Fruit fly (Drosophila melanogaster) whole organism, embryonic: ENCODE results near the gene CG2772.

Experiments used
- Atf-2 ChIP-seq: fragments of 200-800 bp; sonication (Bioruptor generic); optimal IDR thresholded peaks from 2 replicates; lab custom pipeline; 2016; ENCODE audit warnings: missing biosample characterization, missing genetic modification characterization
- Atf6 ChIP-seq: fragments of 200-800 bp; sonication (Bioruptor generic); IDR thresholded peaks from 2 replicates; pipeline ENCODE4 v1.3.6; 2022; ENCODE audit warnings: missing biosample characterization, missing genetic modification characterization
- BEAF-32 ChIP-seq: fragments of 200-800 bp; sonication (Bioruptor generic); optimal IDR thresholded peaks from 3 replicates; lab custom pipeline; 2017; ENCODE audit warnings: missing biosample characterization, missing genetic modification characterization, mild to moderate bottlenecking, moderate library complexity, missing genetic modification reagents
- CG10654 ChIP-seq: fragments of 200-800 bp; sonication (Bioruptor generic); optimal IDR thresholded peaks from 2 replicates; lab custom pipeline; 2016; ENCODE audit warnings: missing biosample characterization, missing genetic modification characterization
- CG12155 ChIP-seq: fragments of 200-800 bp; sonication (Bioruptor generic); optimal IDR thresholded peaks from 3 replicates; lab custom pipeline; 2016; ENCODE audit warnings: missing biosample characterization, missing genetic modification characterization
- CG14014 ChIP-seq: fragments of 200-800 bp; sonication (Bioruptor generic); IDR thresholded peaks from 2 replicates; pipeline ENCODE4 v1.3.6; 2022; ENCODE audit warnings: missing biosample characterization, missing genetic modification characterization
- CG14667 ChIP-seq: fragments of 200-800 bp; sonication (Bioruptor generic); IDR thresholded peaks from 2 replicates; pipeline ENCODE4 v1.3.6; 2022; ENCODE audit warnings: missing biosample characterization, missing genetic modification characterization
- CG15696 ChIP-seq: fragments of 200-800 bp; sonication (Bioruptor generic); optimal IDR thresholded peaks from 2 replicates; lab custom pipeline; 2019; ENCODE audit warnings: missing biosample characterization, mild to moderate bottlenecking, missing genetic modification characterization, moderate library complexity
- CG1603 ChIP-seq: fragments of 200-800 bp; sonication (Bioruptor generic); optimal IDR thresholded peaks from 2 replicates; lab custom pipeline; 2019; ENCODE audit warnings: missing biosample characterization, mild to moderate bottlenecking, missing genetic modification characterization, moderate library complexity
- CG18764 ChIP-seq: fragments of 200-800 bp; sonication (Bioruptor generic); optimal IDR thresholded peaks from 3 replicates; lab custom pipeline; 2016; ENCODE audit warnings: missing biosample characterization, missing genetic modification characterization
- CG2116 ChIP-seq: fragments of 200-800 bp; sonication (Bioruptor generic); optimal IDR thresholded peaks from 3 replicates; lab custom pipeline; 2018; ENCODE audit warnings: missing biosample characterization, mild to moderate bottlenecking, missing genetic modification characterization
- CG2889 ChIP-seq: fragments of 200-800 bp; sonication (Bioruptor generic); IDR thresholded peaks from 3 replicates; pipeline ENCODE4 v1.3.6; 2022; ENCODE audit warnings: missing biosample characterization, missing genetic modification characterization
- CG34422 ChIP-seq: fragments of 200-800 bp; sonication (Bioruptor generic); IDR thresholded peaks from 3 replicates; pipeline ENCODE4 v1.3.6; 2022; ENCODE audit warnings: missing biosample characterization, missing genetic modification characterization
- CG4424 ChIP-seq: fragments of 200-800 bp; sonication (Bioruptor generic); optimal IDR thresholded peaks from 3 replicates; lab custom pipeline; 2016; ENCODE audit warnings: missing biosample characterization, missing genetic modification characterization
- CG5180 ChIP-seq: fragments of 200-800 bp; sonication (Bioruptor generic); optimal IDR thresholded peaks from 3 replicates; lab custom pipeline; 2017; ENCODE audit warnings: missing biosample characterization, missing genetic modification characterization, mild to moderate bottlenecking, moderate library complexity, missing genetic modification reagents
- CG5953 ChIP-seq: fragments of 200-800 bp; sonication (Bioruptor generic); IDR thresholded peaks from 2 replicates; pipeline ENCODE4 v1.3.6; 2022; ENCODE audit warnings: missing biosample characterization, missing genetic modification characterization
- CG7372 ChIP-seq: fragments of 200-800 bp; sonication (Bioruptor generic); IDR thresholded peaks from 2 replicates; pipeline ENCODE4 v1.3.6; 2022; ENCODE audit warnings: missing biosample characterization, missing genetic modification characterization
- CG7839 ChIP-seq: fragments of 200-800 bp; sonication (Bioruptor generic); optimal IDR thresholded peaks from 3 replicates; lab custom pipeline; 2018; ENCODE audit warnings: missing biosample characterization, mild to moderate bottlenecking, missing genetic modification characterization, moderate library complexity
- Dip2 ChIP-seq: fragments of 200-800 bp; sonication (Bioruptor generic); IDR thresholded peaks from 2 replicates; pipeline ENCODE4 v1.3.6; 2022; ENCODE audit warnings: missing biosample characterization, missing genetic modification characterization
- Dp ChIP-seq: fragments of 200-800 bp; sonication (Bioruptor generic); optimal IDR thresholded peaks from 2 replicates; lab custom pipeline; 2018; ENCODE audit warnings: missing biosample characterization, mild to moderate bottlenecking, missing genetic modification characterization, moderate library complexity
- E2f2 ChIP-seq: fragments of 200-800 bp; sonication (Bioruptor generic); IDR thresholded peaks from 2 replicates; pipeline ENCODE4 v1.3.6; 2022; ENCODE audit warnings: missing biosample characterization, missing genetic modification characterization
- Ets65A ChIP-seq: fragments of 200-800 bp; sonication (Bioruptor generic); peaks from one replicate; lab custom pipeline; 2016; ENCODE audit warnings: missing biosample characterization, missing genetic modification characterization
- Hand ChIP-seq: fragments of 200-800 bp; sonication (Bioruptor generic); optimal IDR thresholded peaks from 2 replicates; lab custom pipeline; 2017; ENCODE audit warnings: mild to moderate bottlenecking, missing biosample characterization, missing genetic modification reagents, missing genetic modification characterization
- HmgD ChIP-seq: fragments of 200-800 bp; sonication (Bioruptor generic); optimal IDR thresholded peaks from 3 replicates; lab custom pipeline; 2016; ENCODE audit warnings: missing biosample characterization, missing genetic modification characterization
- Kr ChIP-seq: fragments of 200-800 bp; sonication (Bioruptor generic); optimal IDR thresholded peaks from 2 replicates; lab custom pipeline; 2017; ENCODE audit warnings: missing biosample characterization, mild to moderate bottlenecking, missing genetic modification characterization
- Lim3 ChIP-seq: fragments of 200-800 bp; sonication (Bioruptor generic); IDR thresholded peaks from 2 replicates; pipeline ENCODE4 v1.3.6; 2022; ENCODE audit warnings: missing biosample characterization, missing genetic modification characterization
- MESR4 ChIP-seq: fragments of 200-800 bp; sonication (Bioruptor generic); optimal IDR thresholded peaks from 2 replicates; lab custom pipeline; 2018; ENCODE audit warnings: missing biosample characterization, mild to moderate bottlenecking, missing genetic modification characterization, moderate library complexity
- Mes4 ChIP-seq: fragments of 200-800 bp; sonication (Bioruptor generic); optimal IDR thresholded peaks from 2 replicates; lab custom pipeline; 2016; ENCODE audit warnings: missing biosample characterization, missing genetic modification characterization
- Rfx ChIP-seq: fragments of 200-800 bp; sonication (Bioruptor generic); IDR thresholded peaks from 2 replicates; pipeline ENCODE4 v1.3.6; 2022; ENCODE audit warnings: missing biosample characterization, missing genetic modification characterization
- Scr ChIP-seq: fragments of 200-800 bp; sonication (Bioruptor generic); IDR thresholded peaks from 2 replicates; pipeline ENCODE4 v1.3.6; 2022; ENCODE audit warnings: missing biosample characterization, missing genetic modification characterization; ENCODE audit not compliant: partially characterized antibody
- Xbp1 ChIP-seq: fragments of 200-800 bp; sonication (Bioruptor generic); optimal IDR thresholded peaks from 3 replicates; lab custom pipeline; 2016; ENCODE audit warnings: missing biosample characterization, mild to moderate bottlenecking, missing genetic modification characterization
- abd-A ChIP-seq: fragments of 200-800 bp; sonication (Bioruptor generic); optimal IDR thresholded peaks from 3 replicates; lab custom pipeline; 2019; ENCODE audit warnings: missing biosample characterization, mild to moderate bottlenecking, missing genetic modification characterization, moderate library complexity
- ash1 ChIP-seq: fragments of 200-800 bp; sonication (Bioruptor generic); optimal IDR thresholded peaks from 2 replicates; lab custom pipeline; 2018; ENCODE audit warnings: missing biosample characterization, mild to moderate bottlenecking, missing genetic modification characterization
- ato ChIP-seq: fragments of 200-800 bp; sonication (Bioruptor generic); IDR thresholded peaks from 2 replicates; pipeline ENCODE4 v1.3.6; 2022; ENCODE audit warnings: missing biosample characterization, missing genetic modification characterization; ENCODE audit not compliant: partially characterized antibody
- bsh ChIP-seq, 2 experiments: fragments of 200-800 bp; sonication (Bioruptor generic); optimal IDR thresholded peaks; 2 replicates each; lab custom pipeline; 2017 to 2018; ENCODE audit warnings: mild to moderate bottlenecking in 2 of 2, missing biosample characterization in 2 of 2, missing genetic modification characterization in 2 of 2, moderate library complexity in 1 of 2
- cg ChIP-seq: fragments of 200-800 bp; sonication (Bioruptor generic); optimal IDR thresholded peaks from 3 replicates; lab custom pipeline; 2019; ENCODE audit warnings: missing biosample characterization, mild to moderate bottlenecking, missing genetic modification characterization, moderate library complexity
- dan ChIP-seq: fragments of 200-800 bp; sonication (Bioruptor generic); IDR thresholded peaks from 2 replicates; pipeline ENCODE4 v1.3.6; 2022; ENCODE audit warnings: missing biosample characterization, missing genetic modification characterization
- fru ChIP-seq: fragments of >200 bp; optimal IDR thresholded peaks from 2 replicates; lab custom pipeline; 2017
- gcm ChIP-seq: fragments of 200-800 bp; sonication (Bioruptor generic); optimal IDR thresholded peaks from 2 replicates; lab custom pipeline; 2019; ENCODE audit warnings: missing biosample characterization, mild to moderate bottlenecking, missing genetic modification characterization, moderate library complexity
- grn ChIP-seq: fragments of 200-800 bp; sonication (Bioruptor generic); optimal IDR thresholded peaks from 3 replicates; lab custom pipeline; 2017; ENCODE audit warnings: missing biosample characterization, missing genetic modification characterization
- her ChIP-seq: fragments of 200-800 bp; sonication (Bioruptor generic); optimal IDR thresholded peaks from 2 replicates; lab custom pipeline; 2016; ENCODE audit warnings: missing biosample characterization, missing genetic modification characterization
- ken ChIP-seq: fragments of 200-800 bp; sonication (Bioruptor generic); IDR thresholded peaks from 3 replicates; pipeline ENCODE4 v1.3.6; 2022; ENCODE audit warnings: missing biosample characterization, missing genetic modification characterization
- onecut ChIP-seq: fragments of 200-800 bp; sonication (Bioruptor generic); IDR thresholded peaks from 2 replicates; pipeline ENCODE4 v1.3.6; 2022; ENCODE audit warnings: missing biosample characterization, missing genetic modification characterization
- otp ChIP-seq: fragments of 200-800 bp; sonication (Bioruptor generic); IDR thresholded peaks from 3 replicates; pipeline ENCODE4, ENCODE4 v1.3.6; 2022; ENCODE audit warnings: missing biosample characterization, missing genetic modification characterization
- pb ChIP-seq: fragments of 200-800 bp; sonication (Bioruptor generic); optimal IDR thresholded peaks from 3 replicates; lab custom pipeline; 2016; ENCODE audit warnings: missing biosample characterization, missing genetic modification characterization
- peb ChIP-seq: fragments of 200-800 bp; sonication (Bioruptor generic); IDR thresholded peaks from 2 replicates; pipeline ENCODE4 v1.3.6; 2022; ENCODE audit warnings: missing biosample characterization, missing genetic modification characterization
- sens ChIP-seq: fragments of 200-800 bp; sonication (Bioruptor generic); peaks from one replicate; lab custom pipeline; 2016; ENCODE audit warnings: missing biosample characterization, missing genetic modification characterization
- slbo ChIP-seq: fragments of 200-800 bp; sonication (Bioruptor generic); IDR thresholded peaks from 2 replicates; pipeline ENCODE4 v1.3.6; 2022; ENCODE audit warnings: missing biosample characterization, missing genetic modification characterization
- tio ChIP-seq: fragments of 200-800 bp; sonication (Bioruptor generic); optimal IDR thresholded peaks from 2 replicates; lab custom pipeline; 2017; ENCODE audit warnings: missing biosample characterization, missing genetic modification characterization, inconsistent platforms
- toy ChIP-seq: fragments of 200-800 bp; sonication (Bioruptor generic); IDR thresholded peaks from 2 replicates; pipeline ENCODE4 v1.3.6; 2022; ENCODE audit warnings: missing biosample characterization, missing genetic modification characterization
- unc-4 ChIP-seq: fragments of 200-800 bp; sonication (Bioruptor generic); IDR thresholded peaks from 2 replicates; pipeline ENCODE4 v1.3.6; 2022; ENCODE audit warnings: missing biosample characterization, missing genetic modification characterization; ENCODE audit not compliant: partially characterized antibody
- zfh2 ChIP-seq: fragments of 200-800 bp; sonication (Bioruptor generic); optimal IDR thresholded peaks from 2 replicates; lab custom pipeline; 2016; ENCODE audit warnings: missing biosample characterization, missing genetic modification characterization

Gene CG2772

dm6 chr2L:3472242-3472641 lies 26.4 kb downstream of the CG2772 start, which contains the start of gene Pgant4:
Gene Pgant4, plus strand, starts transcription at chr2L:3472603.
- TF ChIP-seq HmgD (peak; percentile 1), sens (peak; percentile 72), Mes4 (no peak), Kr (GFP tag; lab: Kevin White, UChicago) (no peak), otp (GFP tag; lab: Robert Waterston, UW) (peak; percentile 54; the same call in 1 of the 3 replicates), CG15696 (peak; percentile 56), CG4424 (GFP tag; lab: Kevin White, UChicago) (peak; percentile 56), peb (peak; percentile 6; the same call in 1 of the 2 replicates), CG14667 (peak; percentile 63), CG2116 (peak; percentile 15), Xbp1 (GFP tag; lab: Kevin White, UChicago) (peak; percentile 80), Hand (GFP tag; lab: Kevin White, UChicago) (no peak), abd-A (tag; lab: Kevin White, UChicago) (no peak), tio (GFP tag; lab: Kevin White, UChicago) (no peak), MESR4 (GFP tag; lab: Kevin White, UChicago) (no peak), CG14014 (peak; percentile 54; the same call in 1 of the 2 replicates), ash1 (GFP tag; lab: Kevin White, UChicago) (no peak), grn (GFP tag; lab: Kevin White, UChicago) (no peak), CG18764 (peak; percentile 17), Dip2 (peak; percentile 98), onecut (GFP tag; lab: Robert Waterston, UW) (peak; percentile 82), CG7839 (tag; lab: Kevin White, UChicago) (peak; percentile 67), Atf-2 (no peak), Scr (no peak), her (no peak), dan (GFP tag; lab: Robert Waterston, UW) (no peak), slbo (GFP tag; lab: Robert Waterston, UW) (peak; percentile 83), CG34422 (GFP tag; lab: Robert Waterston, UW) (peak; percentile 76), CG5180 (GFP tag; lab: Kevin White, UChicago) (no peak), CG7372 (peak; percentile 55; the same call in 1 of the 2 replicates), CG5953 (GFP tag; lab: Robert Waterston, UW) (no peak), BEAF-32 (peak; percentile 19), ken (GFP tag; lab: Robert Waterston, UW) (peak; percentile 73), toy (GFP tag; lab: Robert Waterston, UW) (no peak), zfh2 (no peak), Ets65A (GFP tag; lab: Kevin White, UChicago) (peak; percentile 41), CG12155 (peak; percentile 41), CG1603 (tag; lab: Kevin White, UChicago) (peak; percentile 53), bsh (GFP tag; optimal IDR thresholded peaks at IDR 0.05; lab: Kevin White, UChicago) (peak in 1 of 2 experiments; percentile 40), E2f2 (GFP tag; lab: Robert Waterston, UW) (peak; percentile 99), Atf6 (GFP tag; lab: Robert Waterston, UW) (peak; percentile 68), Dp (GFP tag; lab: Kevin White, UChicago) (peak; percentile 97), CG10654 (peak; percentile 28), pb (GFP tag; lab: Kevin White, UChicago) (no peak), Rfx (GFP tag; lab: Robert Waterston, UW) (peak; percentile 88), gcm (GFP tag; lab: Kevin White, UChicago) (no peak), fru (no peak), CG2889 (GFP tag; lab: Robert Waterston, UW) (peak; percentile 40; the same call in 1 of the 3 replicates), unc-4 (GFP tag; lab: Robert Waterston, UW) (no peak), cg (no peak), Lim3 (GFP tag; lab: Robert Waterston, UW) (no peak), ato (GFP tag; lab: Robert Waterston, UW) (no peak)
